Fruit fly (Drosophila melanogaster) whole organism, embryonic: ENCODE results near the gene CG15308.

Experiments used
- Aef1 ChIP-seq: fragments of 200-800 bp; sonication (Bioruptor generic); IDR thresholded peaks from 3 replicates; pipeline ENCODE4 v1.3.6; 2022; ENCODE audit warnings: missing biosample characterization, missing genetic modification characterization
- Bteb2 ChIP-seq: fragments of 200-800 bp; sonication (Bioruptor generic); optimal IDR thresholded peaks from 2 replicates; lab custom pipeline; 2016; ENCODE audit warnings: missing biosample characterization, missing genetic modification characterization
- C15 ChIP-seq: fragments of 200-800 bp; sonication (Bioruptor generic); IDR thresholded peaks from 3 replicates; pipeline ENCODE4 v1.3.6; 2022; ENCODE audit warnings: missing biosample characterization, missing genetic modification characterization
- CG10209 ChIP-seq: fragments of 200-800 bp; sonication (Bioruptor generic); optimal IDR thresholded peaks from 3 replicates; lab custom pipeline; 2017; ENCODE audit warnings: missing biosample characterization, mild to moderate bottlenecking, missing genetic modification characterization, missing genetic modification reagents
- CG1024 ChIP-seq: fragments of 200-800 bp; sonication (Bioruptor generic); IDR thresholded peaks from 2 replicates; pipeline ENCODE4 v1.3.6; 2022; ENCODE audit warnings: missing biosample characterization, missing genetic modification characterization
- CG13287 ChIP-seq: fragments of 200-800 bp; sonication (Bioruptor generic); IDR thresholded peaks from 2 replicates; pipeline ENCODE4 v1.3.6; 2022; ENCODE audit warnings: missing biosample characterization, missing genetic modification characterization; ENCODE audit not compliant: partially characterized antibody
- CG17359 ChIP-seq: fragments of 200-800 bp; sonication (Bioruptor generic); optimal IDR thresholded peaks from 3 replicates; lab custom pipeline; 2018; ENCODE audit warnings: missing biosample characterization, mild to moderate bottlenecking, missing genetic modification characterization, moderate library complexity
- CG17612 ChIP-seq: fragments of 200-800 bp; sonication (Bioruptor generic); IDR thresholded peaks from 2 replicates; pipeline ENCODE4 v1.3.6; 2022; ENCODE audit warnings: missing biosample characterization, missing genetic modification characterization
- CG3065 ChIP-seq: fragments of 200-800 bp; sonication (Bioruptor generic); optimal IDR thresholded peaks from 2 replicates; lab custom pipeline; 2016; ENCODE audit warnings: missing biosample characterization, missing genetic modification characterization
- CG31388 ChIP-seq: fragments of 200-800 bp; sonication (Bioruptor generic); optimal IDR thresholded peaks from 2 replicates; lab custom pipeline; 2016; ENCODE audit warnings: missing biosample characterization, missing genetic modification characterization
- CG4617 ChIP-seq: fragments of 200-800 bp; sonication (Bioruptor generic); optimal IDR thresholded peaks from 3 replicates; lab custom pipeline; 2016; ENCODE audit warnings: missing biosample characterization, missing genetic modification characterization, borderline replicate concordance
- CG5953 ChIP-seq: fragments of 200-800 bp; sonication (Bioruptor generic); IDR thresholded peaks from 2 replicates; pipeline ENCODE4 v1.3.6; 2022; ENCODE audit warnings: missing biosample characterization, missing genetic modification characterization
- CG6765 ChIP-seq: fragments of 200-800 bp; sonication (Bioruptor generic); optimal IDR thresholded peaks from 3 replicates; lab custom pipeline; 2017; ENCODE audit warnings: missing biosample characterization, mild to moderate bottlenecking, missing genetic modification characterization
- CG6854 ChIP-seq: fragments of 200-800 bp; sonication (Bioruptor generic); optimal IDR thresholded peaks from 3 replicates; lab custom pipeline; 2017; ENCODE audit warnings: missing biosample characterization, mild to moderate bottlenecking, missing genetic modification characterization
- CG7357 ChIP-seq: fragments of 200-800 bp; sonication (Bioruptor generic); IDR thresholded peaks from 3 replicates; pipeline ENCODE4 v1.3.6; 2022; ENCODE audit warnings: missing biosample characterization, missing genetic modification characterization
- CG9609 ChIP-seq: fragments of 200-800 bp; sonication (Bioruptor generic); optimal IDR thresholded peaks from 3 replicates; lab custom pipeline; 2016; ENCODE audit warnings: missing biosample characterization, missing genetic modification characterization
- Dp ChIP-seq: fragments of 200-800 bp; sonication (Bioruptor generic); optimal IDR thresholded peaks from 2 replicates; lab custom pipeline; 2018; ENCODE audit warnings: missing biosample characterization, mild to moderate bottlenecking, missing genetic modification characterization, moderate library complexity
- Drgx ChIP-seq: fragments of 200-800 bp; sonication (Bioruptor generic); IDR thresholded peaks from 2 replicates; pipeline ENCODE4 v1.3.6; 2022; ENCODE audit warnings: missing biosample characterization, missing genetic modification characterization
- E2f2 ChIP-seq: fragments of 200-800 bp; sonication (Bioruptor generic); IDR thresholded peaks from 2 replicates; pipeline ENCODE4 v1.3.6; 2022; ENCODE audit warnings: missing biosample characterization, missing genetic modification characterization
- Eip74EF ChIP-seq, 2 experiments: fragments of 200-800 bp in 1 of 2; fragments of >200 bp in 1 of 2; sonication (Bioruptor generic) in 1 of 2; optimal IDR thresholded peaks; 2 replicates each; lab custom pipeline; 2017 to 2019; ENCODE audit warnings: missing biosample characterization in 2 of 2, missing genetic modification characterization in 2 of 2, mild to moderate bottlenecking in 1 of 2, moderate library complexity in 1 of 2
- HLH4C ChIP-seq: fragments of 200-800 bp; sonication (Bioruptor generic); IDR thresholded peaks from 3 replicates; pipeline ENCODE4 v1.3.6; 2022; ENCODE audit warnings: missing biosample characterization, missing genetic modification characterization; ENCODE audit not compliant: partially characterized antibody
- Opbp ChIP-seq: fragments of 200-800 bp; sonication (Bioruptor generic); IDR thresholded peaks from 3 replicates; pipeline ENCODE4 v1.3.6; 2022; ENCODE audit warnings: missing biosample characterization, missing genetic modification characterization; ENCODE audit not compliant: partially characterized antibody
- Optix ChIP-seq: fragments of 200-800 bp; sonication (Bioruptor generic); IDR thresholded peaks from 3 replicates; pipeline ENCODE4 v1.3.6; 2022; ENCODE audit warnings: missing biosample characterization, missing genetic modification characterization
- Sox102F ChIP-seq: fragments of 200-800 bp; sonication (Bioruptor generic); optimal IDR thresholded peaks from 2 replicates; lab custom pipeline; 2018; ENCODE audit warnings: missing biosample characterization, mild to moderate bottlenecking, missing genetic modification characterization, moderate library complexity
- Xrp1 ChIP-seq: fragments of 200-800 bp; sonication (Bioruptor generic); IDR thresholded peaks from 2 replicates; pipeline ENCODE4 v1.3.6; 2022; ENCODE audit warnings: missing biosample characterization, missing genetic modification characterization
- ac ChIP-seq: fragments of 200-800 bp; sonication (Bioruptor generic); optimal IDR thresholded peaks from 3 replicates; lab custom pipeline; 2017; ENCODE audit warnings: missing biosample characterization, mild to moderate bottlenecking, missing genetic modification characterization
- aop ChIP-seq: fragments of 200-800 bp; sonication (Bioruptor generic); IDR thresholded peaks from 2 replicates; pipeline ENCODE4 v1.3.6; 2022; ENCODE audit warnings: missing biosample characterization, missing genetic modification characterization
- ara ChIP-seq: fragments of 200-800 bp; sonication (Bioruptor generic); IDR thresholded peaks from 2 replicates; pipeline ENCODE4 v1.3.6; 2022; ENCODE audit warnings: missing biosample characterization, missing genetic modification characterization
- ase ChIP-seq: fragments of 200-800 bp; sonication (Bioruptor generic); IDR thresholded peaks from 3 replicates; pipeline ENCODE4 v1.3.6; 2022; ENCODE audit warnings: missing biosample characterization, missing genetic modification characterization
- bowl ChIP-seq: fragments of 200-800 bp; sonication (Bioruptor generic); IDR thresholded peaks from 2 replicates; pipeline ENCODE4 v1.3.6; 2022; ENCODE audit warnings: missing biosample characterization, missing genetic modification characterization
- btn ChIP-seq: fragments of 200-800 bp; sonication (Bioruptor generic); optimal IDR thresholded peaks from 2 replicates; lab custom pipeline; 2016; ENCODE audit warnings: missing biosample characterization, missing genetic modification characterization
- cato ChIP-seq: fragments of 200-800 bp; sonication (Bioruptor generic); optimal IDR thresholded peaks from 2 replicates; lab custom pipeline; 2016; ENCODE audit warnings: missing biosample characterization, missing genetic modification characterization, borderline replicate concordance
- crol ChIP-seq: fragments of 200-800 bp; sonication (Bioruptor generic); IDR thresholded peaks from 2 replicates; pipeline ENCODE4 v1.3.6; 2022; ENCODE audit warnings: missing biosample characterization, missing genetic modification characterization
- gfzf ChIP-seq: fragments of 200-800 bp; sonication (Bioruptor generic); optimal IDR thresholded peaks from 2 replicates; lab custom pipeline; 2016; ENCODE audit warnings: missing biosample characterization, mild to moderate bottlenecking, missing genetic modification characterization, moderate library complexity
- grau ChIP-seq: fragments of 200-800 bp; optimal IDR thresholded peaks from 3 replicates; lab custom pipeline; 2019; ENCODE audit warnings: missing biosample characterization, mild to moderate bottlenecking, missing genetic modification characterization, moderate library complexity
- kay ChIP-seq: fragments of 200-800 bp; sonication (Bioruptor generic); optimal IDR thresholded peaks from 2 replicates; lab custom pipeline; 2016; ENCODE audit warnings: missing biosample characterization, missing genetic modification characterization
- ken ChIP-seq: fragments of 200-800 bp; sonication (Bioruptor generic); IDR thresholded peaks from 3 replicates; pipeline ENCODE4 v1.3.6; 2022; ENCODE audit warnings: missing biosample characterization, missing genetic modification characterization
- knrl ChIP-seq: fragments of 200-800 bp; sonication (Bioruptor generic); IDR thresholded peaks from 3 replicates; pipeline ENCODE4 v1.3.6; 2022; ENCODE audit warnings: missing biosample characterization, missing genetic modification characterization; ENCODE audit not compliant: partially characterized antibody
- maf-S ChIP-seq: fragments of 200-800 bp; sonication (Bioruptor generic); optimal IDR thresholded peaks from 2 replicates; lab custom pipeline; 2016; ENCODE audit warnings: missing biosample characterization, missing genetic modification characterization
- mirr ChIP-seq: fragments of 200-800 bp; sonication (Bioruptor generic); optimal IDR thresholded peaks from 3 replicates; lab custom pipeline; 2018; ENCODE audit warnings: missing biosample characterization, mild to moderate bottlenecking, missing genetic modification characterization
- phol ChIP-seq: fragments of 200-800 bp; sonication (Bioruptor generic); optimal IDR thresholded peaks from 3 replicates; lab custom pipeline; 2018; ENCODE audit warnings: missing biosample characterization, mild to moderate bottlenecking, missing genetic modification characterization, moderate library complexity
- run ChIP-seq: fragments of 200-800 bp; sonication (Bioruptor generic); optimal IDR thresholded peaks from 3 replicates; lab custom pipeline; 2018; ENCODE audit warnings: missing biosample characterization, mild to moderate bottlenecking, missing genetic modification characterization
- salm ChIP-seq: fragments of 200-800 bp; sonication (Bioruptor generic); optimal IDR thresholded peaks from 2 replicates; lab custom pipeline; 2018; ENCODE audit warnings: missing biosample characterization, mild to moderate bottlenecking, missing genetic modification characterization
- sisA ChIP-seq: fragments of 200-800 bp; sonication (Bioruptor generic); IDR thresholded peaks from 2 replicates; pipeline ENCODE4 v1.3.6; 2022; ENCODE audit warnings: missing biosample characterization, missing genetic modification characterization
- sr ChIP-seq: fragments of 200-800 bp; sonication (Bioruptor generic); IDR thresholded peaks from 3 replicates; pipeline ENCODE4 v1.3.6; 2022; ENCODE audit warnings: missing biosample characterization, missing genetic modification characterization
- tgo ChIP-seq: fragments of 200-800 bp; sonication (Bioruptor generic); IDR thresholded peaks from 3 replicates; pipeline ENCODE4 v1.3.6; 2022; ENCODE audit warnings: missing biosample characterization, missing genetic modification characterization
- tll ChIP-seq, 2 experiments: fragments of 200-800 bp in 1 of 2; fragments of >200 bp in 1 of 2; sonication (Bioruptor generic) in 1 of 2; optimal IDR thresholded peaks; 2 replicates each; lab custom pipeline; 2017 to 2019; ENCODE audit warnings: missing biosample characterization in 2 of 2, missing genetic modification characterization in 2 of 2, mild to moderate bottlenecking in 1 of 2, moderate library complexity in 1 of 2
- ttk ChIP-seq: fragments of 200-800 bp; sonication (Bioruptor generic); IDR thresholded peaks from 2 replicates; pipeline ENCODE4 v2.1.2; 2022; ENCODE audit warnings: missing biosample characterization, missing genetic modification characterization
- wor ChIP-seq: fragments of 200-800 bp; sonication (Bioruptor generic); IDR thresholded peaks from 2 replicates; pipeline ENCODE4 v1.3.6; 2022; ENCODE audit warnings: missing biosample characterization, missing genetic modification characterization

CG15308 gene

dm6 chrX:10265213-10266017 lies 46.5 kb upstream of the CG15308 start, which contains the start of gene CG12643 (continued):
- TF ChIP-seq E2f2 (GFP tag; lab: Robert Waterston, UW) (peak; percentile 74), Sox102F (GFP tag; lab: Kevin White, UChicago) (peak; percentile 95), CG1024 (GFP tag; lab: Robert Waterston, UW) (peak; percentile 89), CG10209 (GFP tag; lab: Kevin White, UChicago) (peak; percentile 85), CG9609 (GFP tag; lab: Kevin White, UChicago) (peak; percentile 96), CG31388 (GFP tag; lab: Kevin White, UChicago) (peak; percentile 61), Eip74EF (GFP tag; optimal IDR thresholded peaks at IDR 0.05; lab: Kevin White, UChicago) (peak in 1 of 2 experiments; percentile 76), ttk (GFP tag; lab: Robert Waterston, UW) (peak; percentile 92), sr (peak; percentile 92), Optix (peak; percentile 96), aop (GFP tag; lab: Robert Waterston, UW) (peak; percentile 68; the same call in 1 of the 2 replicates), btn (GFP tag; lab: Kevin White, UChicago) (peak; percentile 94), bowl (GFP tag; lab: Robert Waterston, UW) (peak; percentile 70), ase (GFP tag; lab: Robert Waterston, UW) (peak; percentile 86), sisA (peak; percentile 94), phol (tag; lab: Kevin White, UChicago) (peak; percentile 81), cato (GFP tag; lab: Kevin White, UChicago) (peak; percentile 80), Xrp1 (GFP tag; lab: Robert Waterston, UW) (peak; percentile 89), CG3065 (GFP tag; lab: Kevin White, UChicago) (peak; percentile 82), Aef1 (peak; percentile 91), maf-S (GFP tag; lab: Kevin White, UChicago) (peak; percentile 89), knrl (GFP tag; lab: Robert Waterston, UW) (no peak), ara (peak; percentile 82), HLH4C (no peak), gfzf (GFP tag; lab: Kevin White, UChicago) (peak; percentile 13), crol (GFP tag; lab: Robert Waterston, UW) (peak; percentile 59; the same call in 1 of the 2 replicates), CG7357 (GFP tag; lab: Robert Waterston, UW) (peak; percentile 70), Bteb2 (peak; percentile 80), Drgx (GFP tag; lab: Robert Waterston, UW) (peak; percentile 97), CG6765 (GFP tag; lab: Kevin White, UChicago) (peak; percentile 83), kay (peak; percentile 84), tgo (GFP tag; lab: Robert Waterston, UW) (peak; percentile 90), CG17359 (tag; lab: Kevin White, UChicago) (peak; percentile 94), run (peak; percentile 63), grau (tag; lab: Kevin White, UChicago) (peak; percentile 85), ac (GFP tag; lab: Kevin White, UChicago) (no peak), CG17612 (peak; percentile 73), salm (tag; lab: Kevin White, UChicago) (peak; percentile 61), CG6854 (peak; percentile 66), CG13287 (GFP tag; lab: Robert Waterston, UW) (peak; percentile 13; the same call in 1 of the 2 replicates), Dp (GFP tag; lab: Kevin White, UChicago) (no peak), CG5953 (peak; percentile 95), ken (GFP tag; lab: Robert Waterston, UW) (peak; percentile 97), Opbp (GFP tag; lab: Robert Waterston, UW) (no peak), C15 (GFP tag; lab: Robert Waterston, UW) (peak; percentile 74; the same call in 2 of the 3 replicates), wor (GFP tag; lab: Robert Waterston, UW) (peak; percentile 88), mirr (GFP tag; lab: Kevin White, UChicago) (peak; percentile 22), tll (GFP tag; optimal IDR thresholded peaks at IDR 0.05; lab: Kevin White, UChicago) (no peak), CG4617 (peak; percentile 76)
